Fruit fly (Drosophila melanogaster) whole organism, prepupa: ENCODE results near the gene Trl.

Experiments
- CG10631 ChIP-seq: fragments of 200-800 bp; sonication (Bioruptor generic); optimal IDR thresholded peaks from 2 replicates; lab custom pipeline; 2016; ENCODE audit warnings: missing biosample characterization, missing genetic modification characterization
- CG15336 ChIP-seq: fragments of 200-800 bp; sonication (Bioruptor generic); IDR thresholded peaks from 2 replicates; pipeline ENCODE4 v1.3.6; 2022; ENCODE audit warnings: missing biosample characterization, missing genetic modification characterization
- CG6854 ChIP-seq: fragments of 200-800 bp; sonication (Bioruptor generic); optimal IDR thresholded peaks from 2 replicates; lab custom pipeline; 2017; ENCODE audit warnings: missing biosample characterization, mild to moderate bottlenecking, missing genetic modification characterization
- Sox102F ChIP-seq: fragments of 200-800 bp; sonication (Bioruptor generic); optimal IDR thresholded peaks from 2 replicates; lab custom pipeline; 2016; ENCODE audit warnings: missing biosample characterization, mild to moderate bottlenecking, missing genetic modification characterization

DNA sequence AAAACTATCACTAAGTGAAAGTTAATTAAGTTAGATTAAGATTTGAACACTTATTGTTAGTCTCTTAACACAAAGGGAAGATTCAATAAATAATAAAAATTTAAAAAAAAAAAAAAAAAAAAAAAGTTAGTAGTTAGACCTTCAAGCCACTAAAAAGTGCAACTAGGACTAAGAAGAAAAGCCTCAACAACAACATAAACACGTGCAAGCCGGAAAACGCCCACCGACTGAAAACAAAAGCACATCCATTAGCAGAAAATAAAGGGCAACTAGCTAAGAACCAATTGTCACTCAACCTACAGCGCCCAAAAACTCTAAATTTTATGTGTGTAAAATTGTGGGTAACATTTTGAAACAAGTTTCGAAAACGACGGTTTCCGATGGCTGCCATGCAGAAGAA lies 32.4 kb downstream of the Trl start, which contains the start of gene CG13473:
- TF ChIP-seq CG6854 (no peak), CG15336 (GFP tag; lab: Robert Waterston, UW) (no peak), CG10631 (GFP tag; lab: Kevin White, UChicago) (no peak), Sox102F (no peak)
